Fruit fly (Drosophila melanogaster) whole organism, embryonic: ENCODE data around the gene LIMK1.

Experiments
- Antp ChIP-seq: fragments of 200-800 bp; sonication (Bioruptor generic); optimal IDR thresholded peaks from 3 replicates; lab custom pipeline; 2016; ENCODE audit warnings: missing biosample characterization, missing genetic modification characterization
- Awh ChIP-seq: fragments of 200-800 bp; sonication (Bioruptor generic); IDR thresholded peaks from 2 replicates; pipeline ENCODE4, ENCODE4 v1.3.6; 2022; ENCODE audit warnings: missing biosample characterization, missing genetic modification characterization
- CG10209 ChIP-seq: fragments of 200-800 bp; sonication (Bioruptor generic); optimal IDR thresholded peaks from 3 replicates; lab custom pipeline; 2017; ENCODE audit warnings: missing biosample characterization, mild to moderate bottlenecking, missing genetic modification characterization, missing genetic modification reagents
- CG8290 ChIP-seq, 3 experiments: fragments of 200-800 bp; sonication (Bioruptor generic); optimal IDR thresholded peaks; 2 replicates each; lab custom pipeline; 2016 to 2019; ENCODE audit warnings: missing biosample characterization in 3 of 3, missing genetic modification characterization in 3 of 3, mild to moderate bottlenecking in 2 of 3, moderate library complexity in 1 of 3
- CG9817 ChIP-seq: fragments of 200-800 bp; sonication (Bioruptor generic); optimal IDR thresholded peaks from 2 replicates; lab custom pipeline; 2018; ENCODE audit warnings: missing biosample characterization, mild to moderate bottlenecking, missing genetic modification characterization, moderate library complexity
- chn ChIP-seq: fragments of 200-800 bp; sonication (Bioruptor generic); optimal IDR thresholded peaks from 2 replicates; lab custom pipeline; 2016; ENCODE audit warnings: missing biosample characterization, missing genetic modification characterization
- tap ChIP-seq: fragments of 200-800 bp; optimal IDR thresholded peaks from 3 replicates; lab custom pipeline; 2019; ENCODE audit warnings: missing biosample characterization, mild to moderate bottlenecking, missing genetic modification characterization, moderate library complexity
- zfh2 ChIP-seq: fragments of 200-800 bp; sonication (Bioruptor generic); optimal IDR thresholded peaks from 2 replicates; lab custom pipeline; 2016; ENCODE audit warnings: missing biosample characterization, missing genetic modification characterization

- TF ChIP-seq Antp (GFP tag; lab: Kevin White, UChicago) = no peak
- no peak for TF ChIP-seq zfh2 (GFP tag; lab: Kevin White, UChicago)
- TF ChIP-seq Awh (GFP tag; lab: Robert Waterston, UW) = no peak
- no peak for TF ChIP-seq chn (GFP tag; lab: Kevin White, UChicago)
- no peak for TF ChIP-seq CG9817 (tag; lab: Kevin White, UChicago)
- TF ChIP-seq CG8290 (GFP tag; optimal IDR thresholded peaks at IDR 0.05; lab: Kevin White, UChicago) = no peak
- TF ChIP-seq CG8290 (tag; optimal IDR thresholded peaks at IDR 0.05; lab: Kevin White, UChicago) = peak in 1 of 2 experiments; percentile 26
- no peak for TF ChIP-seq tap (tag; lab: Kevin White, UChicago)
- no peak for TF ChIP-seq CG10209 (GFP tag; lab: Kevin White, UChicago)
Measured at dm6 chrX:12595100-12595609, 3.2 kb upstream of the LIMK1 start.
